Worm (Caenorhabditis elegans): ENCODE measurements around the gene Y54E2A.8.

The Y54E2A.8 gene

DNA sequence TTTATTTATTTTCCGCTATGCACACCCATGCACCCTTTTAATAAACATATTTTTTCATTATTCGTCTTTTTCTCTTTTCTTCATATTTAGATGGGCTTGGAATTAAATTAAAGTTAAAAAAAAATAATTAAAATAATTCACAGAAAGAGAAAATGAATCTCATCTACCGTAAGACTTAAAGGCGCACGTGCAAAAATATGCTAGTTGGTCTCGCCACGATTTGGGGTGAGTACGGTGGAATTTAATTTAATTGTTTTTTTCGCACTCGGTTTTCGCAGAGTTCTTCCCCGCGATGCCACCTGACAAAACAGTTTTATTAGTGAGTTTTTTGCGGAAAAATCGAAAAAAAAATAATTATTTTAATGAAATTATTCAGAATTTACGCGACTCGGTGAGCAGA is at the start of gene Y54E2A.8:
TSS of gene Y54E2A.8 (plus strand) at position 254 of the 400 bp plus-strand sequence.
- TF ChIP-seq M03D4.4 (tag; optimal IDR thresholded peaks at IDR 0.05) (no peak), mab-5 (tag; optimal IDR thresholded peaks at IDR 0.05) (no peak), elt-3 (tag; optimal IDR thresholded peaks at IDR 0.05) (no peak), ham-2 (GFP tag; optimal IDR thresholded peaks at IDR 0.05) (no peak), mls-2 (tag; optimal IDR thresholded peaks at IDR 0.05) (no peak), nhr-2 (tag; optimal IDR thresholded peaks at IDR 0.05) (no peak), ceh-39 (tag; optimal IDR thresholded peaks at IDR 0.05) (no peak), unc-62 (GFP tag; optimal IDR thresholded peaks at IDR 0.05) (no peak), ces-1 (GFP tag; optimal IDR thresholded peaks at IDR 0.05) (no peak), elt-1 (tag; optimal IDR thresholded peaks at IDR 0.05; ENCODE audit: borderline replicate concordance, insufficient read depth) (no peak)

DNA sequence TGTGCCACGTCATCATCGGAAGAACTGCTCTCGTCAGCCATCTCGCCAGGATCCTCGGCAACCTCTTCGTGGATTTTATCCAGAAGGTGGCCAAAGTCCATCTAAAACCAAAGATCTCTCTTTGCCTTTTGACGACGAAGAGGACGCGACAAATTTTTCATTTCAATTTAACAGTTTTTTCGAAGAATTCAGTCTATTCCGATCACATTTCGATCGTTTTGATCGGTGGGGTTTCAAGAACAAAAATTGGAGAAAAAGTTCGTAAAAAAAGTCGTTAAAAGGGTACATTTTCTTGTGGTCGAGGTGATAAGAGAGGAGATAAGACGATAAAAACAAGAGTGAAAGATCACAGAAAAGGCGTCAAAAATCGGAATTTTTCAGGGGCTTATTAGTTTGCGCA is 44.7 kb upstream of the Y54E2A.8 start, which contains the start of gene glna-1:
TSS of gene glna-1 (minus strand) at position 101 of the 400 bp plus-strand sequence.
- TF ChIP-seq blmp-1 (tag; optimal IDR thresholded peaks at IDR 0.05) = no peak
- no peak for TF ChIP-seq pha-4 (tag; optimal IDR thresholded peaks at IDR 0.05)
- no peak for TF ChIP-seq snpc-4 (tag; optimal IDR thresholded peaks at IDR 0.05)
- no peak for TF ChIP-seq nhr-2 (tag; optimal IDR thresholded peaks at IDR 0.05)

DNA sequence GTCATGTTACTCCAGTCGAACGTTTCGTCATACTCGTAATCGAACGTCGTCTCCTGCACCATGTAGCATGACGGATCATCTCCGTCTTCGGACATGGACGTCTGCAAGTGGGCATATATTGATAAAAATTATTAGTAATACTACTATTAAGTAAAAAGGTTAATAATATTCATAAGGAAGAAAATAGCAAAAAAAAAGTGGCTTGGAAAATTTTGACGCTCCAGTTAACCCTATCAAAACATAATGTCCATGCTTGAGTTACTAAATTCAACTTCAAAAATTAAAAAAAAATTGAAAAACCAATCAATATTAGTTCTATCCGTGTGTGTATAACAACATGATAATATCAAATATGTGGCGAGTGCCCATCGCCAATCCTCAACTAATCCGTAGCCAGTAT is 39.0 kb upstream of the Y54E2A.8 start, which contains the start of gene npr-34:
TSS of gene npr-34 (minus strand) at position 101 of the 400 bp plus-strand sequence.
- TF ChIP-seq drap-1 (GFP tag; optimal IDR thresholded peaks at IDR 0.05) (no peak), hlh-1 (tag; optimal IDR thresholded peaks at IDR 0.05) (no peak), M03D4.4 (tag; optimal IDR thresholded peaks at IDR 0.05) (no peak), unc-120 (tag; optimal IDR thresholded peaks at IDR 0.05; ENCODE audit: poor library complexity, severe bottlenecking) (no peak), cnd-1 (tag; optimal IDR thresholded peaks at IDR 0.05) (no peak), ceh-39 (tag; optimal IDR thresholded peaks at IDR 0.05) (no peak)

DNA sequence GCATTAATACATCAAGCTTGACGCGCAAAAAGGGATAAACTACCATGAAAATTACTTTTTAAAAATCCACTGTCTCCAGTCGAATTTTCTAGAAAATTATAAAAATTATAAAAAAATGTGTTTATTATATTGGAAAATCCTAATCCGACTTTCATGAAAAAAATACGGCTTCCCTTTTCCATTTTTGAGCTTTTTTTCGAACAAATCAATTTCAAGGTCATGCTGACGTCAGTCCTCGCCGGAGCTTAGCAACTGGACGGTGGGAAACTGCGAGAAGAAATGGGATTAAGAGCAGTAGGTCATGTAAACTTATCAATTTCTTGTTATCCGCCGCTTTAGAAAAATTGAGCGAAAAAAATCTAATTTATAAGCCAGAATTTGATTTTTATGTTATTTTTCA is 33.0 kb upstream of the Y54E2A.8 start:
- no peak for TF ChIP-seq ceh-43 (GFP tag; optimal IDR thresholded peaks at IDR 0.05)
- no peak for TF ChIP-seq lsy-2 (tag; optimal IDR thresholded peaks at IDR 0.05)
- TF ChIP-seq hlh-1 (tag; optimal IDR thresholded peaks at IDR 0.05) = no peak
- TF ChIP-seq drap-1 (GFP tag; optimal IDR thresholded peaks at IDR 0.05) = no peak
- no peak for TF ChIP-seq pha-4 (tag; optimal IDR thresholded peaks at IDR 0.05)
- no peak for TF ChIP-seq cnd-1 (tag; optimal IDR thresholded peaks at IDR 0.05)
- TF ChIP-seq lin-13 (tag; optimal IDR thresholded peaks at IDR 0.05) = no peak
- TF ChIP-seq nhr-237 (tag; optimal IDR thresholded peaks at IDR 0.05) = no peak
- TF ChIP-seq zip-8 (tag; optimal IDR thresholded peaks at IDR 0.05) = no peak
- TF ChIP-seq blmp-1 (tag; optimal IDR thresholded peaks at IDR 0.05) = no peak
- no peak for TF ChIP-seq nhr-2 (tag; optimal IDR thresholded peaks at IDR 0.05)

DNA sequence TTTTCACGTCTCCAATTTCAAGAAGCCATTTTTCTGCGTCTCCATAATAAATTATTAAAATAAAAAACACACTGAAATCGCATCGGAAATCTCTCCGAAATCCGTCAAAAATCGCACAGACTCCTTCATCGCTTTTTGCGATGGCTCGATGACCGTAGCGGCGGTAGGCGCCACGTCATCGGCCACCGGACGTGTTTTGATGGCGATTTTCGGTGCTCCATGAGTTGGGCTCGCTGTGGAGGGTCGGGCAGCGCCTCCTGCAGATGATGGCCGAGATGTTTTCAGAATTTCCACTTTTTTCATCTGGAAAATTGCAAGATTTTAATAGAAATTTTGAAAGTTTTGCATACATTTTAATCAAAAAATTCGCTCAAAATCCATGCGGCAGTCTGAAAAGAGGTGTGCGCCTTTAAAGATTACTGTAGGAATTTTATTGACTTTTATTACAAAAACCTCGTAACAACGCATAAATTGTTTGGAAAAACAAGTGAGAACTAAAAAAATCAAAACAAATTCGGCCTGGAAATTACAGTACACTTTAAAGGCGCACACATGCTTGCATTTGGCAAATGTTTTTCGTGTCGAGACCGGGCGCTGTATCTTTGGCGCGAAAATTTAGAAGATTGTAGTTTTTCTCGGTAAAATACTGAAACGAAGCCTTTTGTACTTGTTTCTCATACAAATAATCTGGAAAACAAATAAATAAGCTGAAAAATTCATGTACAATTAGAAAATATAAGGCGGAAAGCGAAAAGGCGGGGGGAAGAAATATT is 25.8 kb upstream of the Y54E2A.8 start, which contains the start of gene smg-9:
TSS of gene smg-9 (minus strand) at position 663 of the 773 bp plus-strand sequence.
- TF ChIP-seq flh-1 (GFP tag; optimal IDR thresholded peaks at IDR 0.05) (no peak), mep-1 (tag; optimal IDR thresholded peaks at IDR 0.05) (no peak), ceh-43 (GFP tag; optimal IDR thresholded peaks at IDR 0.05) (no peak), sptf-1 (tag; optimal IDR thresholded peaks at IDR 0.05) (no peak), blmp-1 (tag; optimal IDR thresholded peaks at IDR 0.05) (no peak), ceh-39 (tag; optimal IDR thresholded peaks at IDR 0.05) (no peak), tbx-8 (GFP tag; optimal IDR thresholded peaks at IDR 0.05) (no peak), lin-13 (tag; optimal IDR thresholded peaks at IDR 0.05) (no peak), nhr-2 (tag; optimal IDR thresholded peaks at IDR 0.05) (no peak), unc-120 (tag; optimal IDR thresholded peaks at IDR 0.05; ENCODE audit: poor library complexity, severe bottlenecking) (no peak), elt-3 (tag; optimal IDR thresholded peaks at IDR 0.05) (no peak), bed-3 (GFP tag; optimal IDR thresholded peaks at IDR 0.05) (no peak), hlh-1 (tag; optimal IDR thresholded peaks at IDR 0.05) (no peak), nhr-12 (tag; optimal IDR thresholded peaks at IDR 0.05) (no peak), pha-4 (tag; optimal IDR thresholded peaks at IDR 0.05) (no peak), mls-2 (tag; optimal IDR thresholded peaks at IDR 0.05) (no peak), drap-1 (GFP tag; optimal IDR thresholded peaks at IDR 0.05) (no peak), unc-62 (GFP tag; optimal IDR thresholded peaks at IDR 0.05) (no peak), lin-32 (GFP tag; optimal IDR thresholded peaks at IDR 0.05) (no peak), ces-1 (GFP tag; optimal IDR thresholded peaks at IDR 0.05) (no peak)
